Fruit fly (Drosophila melanogaster) whole organism, pupa: Measurements from ENCODE around the gene tbrd-1.

ENCODE experiments used
- CG10348 ChIP-seq: fragments of 200-800 bp; sonication (Bioruptor generic); IDR thresholded peaks from 2 replicates; pipeline ENCODE4 v1.3.6; 2022; ENCODE audit warnings: missing biosample characterization, missing genetic modification characterization
- CG12605 ChIP-seq: fragments of 200-800 bp; sonication (Bioruptor generic); IDR thresholded peaks from 2 replicates; pipeline ENCODE4 v1.3.6; 2022; ENCODE audit warnings: missing biosample characterization, missing genetic modification characterization
- CG32121 ChIP-seq: fragments of 200-800 bp; sonication (Bioruptor generic); IDR thresholded peaks from 2 replicates; pipeline ENCODE4 v1.3.6; 2022; ENCODE audit warnings: missing biosample characterization, missing genetic modification characterization

- TF ChIP-seq CG32121 (GFP tag; lab: Robert Waterston, UW) (peak; percentile 37; the same call in 1 of the 2 replicates), CG12605 (no peak; the same call in 1 of the 2 replicates), CG10348 (no peak)
Observed at dm6 chr3R:23939921-23940839, 46.8 kb upstream of the tbrd-1 start.
